Fruit fly (Drosophila melanogaster): ENCODE measurements around the gene LKRSDH.

LKRSDH gene

dm6 chr2L:7821279-7821848 is 25.6 kb upstream of the LKRSDH start (continued):
- TF ChIP-seq Sox100B (GFP tag; optimal IDR thresholded peaks at IDR 0.05) = peak; percentile 37
- TF ChIP-seq fru (optimal IDR thresholded peaks at IDR 0.05) = no peak
- peak; percentile 4 for TF ChIP-seq ac (GFP tag; optimal IDR thresholded peaks at IDR 0.05)
- peak; percentile 33 for TF ChIP-seq MTF-1 (GFP tag; optimal IDR thresholded peaks at IDR 0.05; ENCODE audit: borderline replicate concordance)
- TF ChIP-seq inv (GFP tag; IDR thresholded peaks at IDR 0.05; ENCODE audit: partially characterized antibody) = peak; percentile 77
- TF ChIP-seq gce (GFP tag; IDR thresholded peaks at IDR 0.05) = 0 out of 3 replicates have a peak, but pooled peaks have one; percentile 68
- peak; percentile 65 for TF ChIP-seq CG17829 (tag; optimal IDR thresholded peaks at IDR 0.05)
- peak; percentile 62 for TF ChIP-seq CG13624 (GFP tag; optimal IDR thresholded peaks at IDR 0.05)
- no peak for TF ChIP-seq Usf (GFP tag; optimal IDR thresholded peaks at IDR 0.05)
- TF ChIP-seq schlank (tag; optimal IDR thresholded peaks at IDR 0.05) = peak; percentile 4
- TF ChIP-seq Nf-YA (GFP tag; IDR thresholded peaks at IDR 0.05) = no peak
- peak; percentile 71 for TF ChIP-seq zfh2 (GFP tag; optimal IDR thresholded peaks at IDR 0.05)
- peak; percentile 84 for TF ChIP-seq ato (GFP tag; IDR thresholded peaks at IDR 0.05; ENCODE audit: partially characterized antibody)
- no peak for TF ChIP-seq CG10565 (GFP tag; optimal IDR thresholded peaks at IDR 0.05)
- peak; percentile 42 for TF ChIP-seq CG10366 (GFP tag; IDR thresholded peaks at IDR 0.05)
- TF ChIP-seq otp (GFP tag; IDR thresholded peaks at IDR 0.05) = 0 out of 3 replicates have a peak, but pooled peaks have one; percentile 15
- TF ChIP-seq CG17568 (GFP tag; optimal IDR thresholded peaks at IDR 0.05) = no peak
- TF ChIP-seq CG33213 (GFP tag; optimal IDR thresholded peaks at IDR 0.05) = peak; percentile 38
- no peak for TF ChIP-seq Hey (tag; optimal IDR thresholded peaks at IDR 0.05)
- no peak for TF ChIP-seq CG31224 (GFP tag; IDR thresholded peaks at IDR 0.05)
- TF ChIP-seq CG16813 (GFP tag; IDR thresholded peaks at IDR 0.05; ENCODE audit: partially characterized antibody) = peak; percentile 82
- no peak for TF ChIP-seq cato (GFP tag; optimal IDR thresholded peaks at IDR 0.05; ENCODE audit: borderline replicate concordance)
- no peak for TF ChIP-seq Lim3 (GFP tag; IDR thresholded peaks at IDR 0.05)
- TF ChIP-seq Sox102F (GFP tag; optimal IDR thresholded peaks at IDR 0.05) = no peak
- peak; percentile 45 for TF ChIP-seq CG9817 (tag; optimal IDR thresholded peaks at IDR 0.05)
- no peak for TF ChIP-seq cad (GFP tag; optimal IDR thresholded peaks at IDR 0.05)
- TF ChIP-seq CG6689 (GFP tag; IDR thresholded peaks at IDR 0.05) = 0 out of 2 replicates have a peak, but pooled peaks have one; percentile 38
- TF ChIP-seq CG12942 (GFP tag; optimal IDR thresholded peaks at IDR 0.05) = peak; percentile 15
- TF ChIP-seq Gsc (GFP tag; IDR thresholded peaks at IDR 0.05) = no peak

DNA sequence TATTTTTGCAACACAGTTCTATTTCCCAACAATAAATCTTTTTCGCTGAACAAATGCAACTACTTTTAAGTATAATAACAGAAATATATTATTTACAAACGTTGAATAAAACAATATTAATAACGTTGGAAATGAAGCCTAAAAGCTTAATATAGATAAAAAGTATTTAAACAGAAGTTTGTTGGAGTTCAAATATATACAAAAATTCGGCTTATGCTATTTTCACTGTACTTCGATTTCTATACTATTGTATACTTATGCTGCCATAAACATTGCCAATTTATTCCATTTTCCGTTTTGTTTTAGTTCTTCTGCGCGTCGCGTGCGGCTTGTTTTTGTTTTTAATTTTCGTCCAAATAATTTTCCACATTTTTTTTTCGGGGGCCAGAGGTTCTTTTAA is 25.1 kb upstream of the LKRSDH start, which contains the start of gene CG7115:
TSS of gene CG7115 (plus strand) at position 301 of the 400 bp plus-strand sequence.
- TF ChIP-seq Adf1 (GFP tag; IDR thresholded peaks at IDR 0.05) = no peak

- TF ChIP-seq Pdp1 (GFP tag; optimal IDR thresholded peaks at IDR 0.05) (peak in 1 of 2 experiments; percentile 91), toy (GFP tag; IDR thresholded peaks at IDR 0.05) (no peak), CG9437 (GFP tag; optimal IDR thresholded peaks at IDR 0.05) (peak; percentile 60), tna (GFP tag; IDR thresholded peaks at IDR 0.05; ENCODE audit: partially characterized antibody) (no peak), CG14710 (tag; optimal IDR thresholded peaks at IDR 0.05) (peak; percentile 47)
Measured at dm6 chr2L:7820408-7820807, 24.6 kb upstream of the LKRSDH start.

- TF ChIP-seq crol (GFP tag; IDR thresholded peaks at IDR 0.05) = no peak
- peak; percentile 35 for TF ChIP-seq CG1603 (tag; optimal IDR thresholded peaks at IDR 0.05)
- TF ChIP-seq CG17359 (tag; optimal IDR thresholded peaks at IDR 0.05) = peak; percentile 60
- TF ChIP-seq CG9932 (GFP tag; IDR thresholded peaks at IDR 0.05) = peak; percentile 49
- TF ChIP-seq zen2 (GFP tag; IDR thresholded peaks at IDR 0.05; ENCODE audit: partially characterized antibody) = no peak
- TF ChIP-seq CoRest (tag; optimal IDR thresholded peaks at IDR 0.05) = peak; percentile 1
- peak; percentile 35 for TF ChIP-seq CG12659 (GFP tag; optimal IDR thresholded peaks at IDR 0.05)
- peak in 1 of 2 experiments; percentile 51 for TF ChIP-seq dpn (GFP tag; optimal IDR thresholded peaks at IDR 0.05)
- peak; percentile 78 for TF ChIP-seq D19A (tag; optimal IDR thresholded peaks at IDR 0.05)
- peak; percentile 38 for TF ChIP-seq CG10654 (GFP tag; optimal IDR thresholded peaks at IDR 0.05)
- TF ChIP-seq CG32532 (GFP tag; IDR thresholded peaks at IDR 0.05) = peak; percentile 33; the same call in 1 of the 2 replicates
- TF ChIP-seq CG14710 (tag; optimal IDR thresholded peaks at IDR 0.05) = peak; percentile 49
- no peak for TF ChIP-seq Mrtf (GFP tag; IDR thresholded peaks at IDR 0.05)
Measured at dm6 chr2L:7813357-7813756, 17.6 kb upstream of the LKRSDH start.
